Worm (Caenorhabditis elegans) whole organism, early embryonic: ENCODE measurements around the gene F46H5.7.

Experiments used
- B0310.2 ChIP-seq: sonication (generic microtip); optimal IDR thresholded peaks from 2 replicates; lab custom pipeline; 2016; ENCODE audit warnings: mild to moderate bottlenecking, missing genetic modification characterization, missing compliant biosample characterization
- F13C5.2 ChIP-seq: sonication (generic microtip); optimal IDR thresholded peaks from 2 replicates; lab custom pipeline; 2017; ENCODE audit warnings: mild to moderate bottlenecking, missing genetic modification characterization, inconsistent platforms, missing compliant biosample characterization
- aly-1 ChIP-seq: sonication (generic microtip); optimal IDR thresholded peaks from 2 replicates; lab custom pipeline; 2016; ENCODE audit warnings: missing genetic modification characterization, missing compliant biosample characterization
- ama-1 ChIP-seq: fragments of 150-350 bp; optimal IDR thresholded peaks from 2 replicates; lab custom pipeline; 2014
- ceh-13 ChIP-seq: fragments of 200-800 bp; sonication (Bioruptor generic); optimal IDR thresholded peaks from 2 replicates; lab custom pipeline; 2018; ENCODE audit warnings: mild to moderate bottlenecking, missing genetic modification characterization, missing compliant biosample characterization
- ceh-36 ChIP-seq: sonication (generic microtip); optimal IDR thresholded peaks from 2 replicates; lab custom pipeline; 2016; ENCODE audit warnings: missing genetic modification characterization, inconsistent platforms, missing compliant biosample characterization
- ets-7 ChIP-seq: sonication (generic microtip); optimal IDR thresholded peaks from 2 replicates; lab custom pipeline; 2016; ENCODE audit warnings: missing genotype, missing genetic modification characterization, missing compliant biosample characterization
- flt-1 ChIP-seq: fragments of 200-800 bp; sonication (Bioruptor generic); IDR thresholded peaks from 2 replicates; pipeline ENCODE4 v1.3.6; 2022; ENCODE audit warnings: missing genetic modification characterization, missing compliant biosample characterization
- hmbx-1 ChIP-seq: sonication (generic microtip); optimal IDR thresholded peaks from 2 replicates; lab custom pipeline; 2016; ENCODE audit warnings: mild to moderate bottlenecking, missing genetic modification characterization, missing compliant biosample characterization
- hmg-4 ChIP-seq: fragments of 200-800 bp; sonication (Bioruptor generic); optimal IDR thresholded peaks from 2 replicates; lab custom pipeline; 2018; ENCODE audit warnings: mild to moderate bottlenecking, missing genetic modification characterization, missing compliant biosample characterization
- hnd-1 ChIP-seq: sonication (generic microtip); optimal IDR thresholded peaks from 2 replicates; lab custom pipeline; 2016; ENCODE audit warnings: missing genetic modification characterization, missing compliant biosample characterization
- pes-1 ChIP-seq: fragments of 200-800 bp; sonication (Bioruptor generic); IDR thresholded peaks from 2 replicates; pipeline ENCODE4 v1.3.6; 2022; ENCODE audit warnings: missing genetic modification reagents, missing genetic modification characterization, missing compliant biosample characterization
- scrt-1 ChIP-seq: fragments of 200-800 bp; sonication (Bioruptor generic); IDR thresholded peaks from 2 replicates; pipeline ENCODE4 v1.3.6; 2022; ENCODE audit warnings: missing genetic modification characterization, missing compliant biosample characterization
- sea-1 ChIP-seq: fragments of 200-800 bp; sonication (Bioruptor generic); conservative IDR thresholded peaks from 2 replicates; pipeline ENCODE4 v1.3.6; 2022; ENCODE audit warnings: missing genetic modification characterization, missing compliant biosample characterization
- tbx-11 ChIP-seq: fragments of 200-800 bp; sonication (Bioruptor generic); IDR thresholded peaks from 2 replicates; pipeline ENCODE4 v1.3.6; 2022; ENCODE audit warnings: missing genetic modification characterization, missing compliant biosample characterization
- tbx-37 ChIP-seq: fragments of 200-800 bp; sonication (Bioruptor generic); conservative IDR thresholded peaks from 2 replicates; pipeline ENCODE4 v1.3.6; 2022; ENCODE audit warnings: missing genetic modification reagents, missing genetic modification characterization, missing compliant biosample characterization
- tra-4 ChIP-seq: sonication (generic microtip); optimal IDR thresholded peaks from 2 replicates; lab custom pipeline; 2017; ENCODE audit warnings: missing genetic modification characterization, missing compliant biosample characterization

F46H5.7 gene

DNA sequence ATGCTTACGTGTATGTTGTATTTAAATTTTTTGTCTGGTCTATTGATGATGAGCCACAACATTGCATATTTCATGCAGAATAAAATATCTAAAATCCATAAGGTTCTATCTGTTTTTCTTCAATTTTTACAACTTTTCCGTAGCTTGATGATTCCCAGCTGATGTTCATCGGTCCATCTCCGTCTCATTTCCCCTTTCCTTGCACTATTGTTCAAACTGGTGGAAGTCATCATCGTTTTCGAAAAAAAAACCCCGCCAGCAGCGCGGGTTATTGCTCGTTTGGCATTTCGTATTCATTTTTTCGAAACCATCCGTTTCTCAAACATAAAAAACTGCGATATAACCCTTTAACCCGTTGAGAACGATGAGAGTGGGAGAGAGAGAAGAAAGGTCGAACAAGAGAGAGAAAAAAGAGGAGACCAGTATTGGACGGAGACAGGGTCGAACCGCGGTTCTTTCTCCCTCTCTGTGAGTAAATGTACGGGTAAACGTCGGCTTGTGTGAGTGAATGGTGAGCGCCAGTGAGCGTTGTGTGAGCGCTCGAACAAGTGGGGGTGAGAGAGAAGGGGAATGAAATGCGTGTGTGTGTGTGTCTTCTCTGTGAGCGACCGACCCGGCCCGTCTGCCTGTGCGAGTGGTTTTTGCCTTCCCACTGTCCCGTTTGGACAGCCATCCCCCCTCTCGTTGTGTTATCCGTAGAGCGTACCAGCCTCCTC, 22.0 kb upstream of the F46H5.7 start:
- TF ChIP-seq tbx-37 (GFP tag; lab: Robert Waterston, UW) = 0 out of 2 replicates have a peak, but pooled peaks have one; percentile 34
- TF ChIP-seq hmg-4 (GFP tag; lab: Kevin White, UChicago) = peak; percentile 91
- peak; percentile 3 for TF ChIP-seq ceh-13 (GFP tag; lab: Kevin White, UChicago)
- no peak for TF ChIP-seq tbx-11 (GFP tag; lab: Robert Waterston, UW)
- TF ChIP-seq hnd-1 = no peak
- no peak for TF ChIP-seq scrt-1 (GFP tag; lab: Robert Waterston, UW)
- peak; percentile 25 for TF ChIP-seq aly-1
- TF ChIP-seq pes-1 = no peak
- no peak for TF ChIP-seq ama-1
- peak; percentile 73 for TF ChIP-seq F13C5.2 (tag; lab: Kevin White, UChicago)
- TF ChIP-seq ets-7 (tag; lab: Kevin White, UChicago) = peak; percentile 32
- no peak for TF ChIP-seq hmbx-1 (tag; lab: Kevin White, UChicago)
- TF ChIP-seq ceh-36 (tag; lab: Kevin White, UChicago) = no peak
- no peak for TF ChIP-seq tra-4 (tag; lab: Kevin White, UChicago)
- TF ChIP-seq sea-1 (GFP tag; lab: Robert Waterston, UW) = peak; percentile 64; the same call in 1 of the 2 replicates
- TF ChIP-seq B0310.2 (tag; lab: Kevin White, UChicago) = no peak
- peak; percentile 63; the same call in 1 of the 2 replicates for TF ChIP-seq flt-1 (GFP tag; lab: Robert Waterston, UW)

DNA sequence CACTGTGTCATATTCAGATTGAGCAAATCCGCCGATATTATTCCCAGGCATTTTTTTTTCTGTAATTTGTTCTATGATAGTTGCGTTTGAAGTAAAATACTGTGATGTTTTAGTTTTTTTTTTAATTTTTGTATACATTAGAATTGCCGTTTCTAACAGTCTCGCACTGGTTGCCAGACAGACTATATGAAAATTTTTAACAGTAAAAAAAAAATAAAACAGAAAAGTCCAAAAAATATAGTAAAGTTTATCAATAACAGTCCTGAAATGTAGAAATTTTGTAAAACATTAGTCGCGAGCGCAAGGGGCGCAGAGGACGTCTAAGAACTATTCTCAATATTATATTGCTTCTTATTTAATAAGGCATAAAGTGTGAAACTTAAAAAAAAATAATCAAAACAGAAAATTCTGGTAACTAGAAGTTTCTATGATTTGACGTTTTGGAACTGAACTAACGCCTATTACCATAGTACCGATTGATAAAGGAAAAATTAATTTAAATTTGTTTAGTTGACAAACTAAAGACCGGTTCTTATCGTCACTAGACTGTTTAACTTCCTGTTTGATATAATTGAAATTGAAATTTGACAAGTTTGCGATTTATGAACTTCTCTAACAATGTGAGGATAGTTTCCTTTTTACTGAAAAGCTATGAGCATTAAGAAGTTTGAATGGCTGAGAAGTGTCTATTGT, 17.7 kb upstream of the F46H5.7 start, which contains the start of gene lact-1:
Gene lact-1, minus strand, starts transcription at position 51 of the 693 bp plus-strand sequence.
- TF ChIP-seq ceh-13 (GFP tag; lab: Kevin White, UChicago) (no peak), F13C5.2 (tag; lab: Kevin White, UChicago) (no peak), hmbx-1 (tag; lab: Kevin White, UChicago) (no peak), tra-4 (tag; lab: Kevin White, UChicago) (no peak), tbx-37 (GFP tag; lab: Robert Waterston, UW) (no peak), ceh-36 (tag; lab: Kevin White, UChicago) (no peak), aly-1 (no peak), B0310.2 (tag; lab: Kevin White, UChicago) (no peak), tbx-11 (GFP tag; lab: Robert Waterston, UW) (no peak), ets-7 (tag; lab: Kevin White, UChicago) (no peak), sea-1 (GFP tag; lab: Robert Waterston, UW) (no peak), hmg-4 (GFP tag; lab: Kevin White, UChicago) (no peak)

DNA sequence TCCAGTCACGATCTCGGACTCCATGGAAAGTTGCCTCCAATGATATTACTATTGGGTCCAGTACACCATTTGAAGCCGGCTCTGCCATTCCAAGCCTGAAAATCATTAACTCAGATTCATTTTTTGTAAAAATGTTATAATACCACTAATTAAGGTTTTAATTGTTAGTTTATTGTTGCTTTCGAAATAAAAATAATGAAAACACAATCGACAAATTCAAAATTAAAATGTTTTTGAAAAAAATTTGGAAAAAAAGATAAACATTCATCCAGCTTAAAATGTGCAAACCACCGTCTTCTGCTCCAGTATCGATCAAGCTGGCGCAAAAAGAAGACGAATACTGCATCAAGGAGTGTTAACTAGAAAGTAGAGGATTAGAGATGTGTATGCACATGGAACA, 14.1 kb upstream of the F46H5.7 start, which contains the start of gene F46H5.5:
Gene F46H5.5, minus strand, starts transcription at position 101 of the 400 bp plus-strand sequence.
- no peak for TF ChIP-seq tbx-11 (GFP tag; lab: Robert Waterston, UW)
- no peak for TF ChIP-seq flt-1 (GFP tag; lab: Robert Waterston, UW)

DNA sequence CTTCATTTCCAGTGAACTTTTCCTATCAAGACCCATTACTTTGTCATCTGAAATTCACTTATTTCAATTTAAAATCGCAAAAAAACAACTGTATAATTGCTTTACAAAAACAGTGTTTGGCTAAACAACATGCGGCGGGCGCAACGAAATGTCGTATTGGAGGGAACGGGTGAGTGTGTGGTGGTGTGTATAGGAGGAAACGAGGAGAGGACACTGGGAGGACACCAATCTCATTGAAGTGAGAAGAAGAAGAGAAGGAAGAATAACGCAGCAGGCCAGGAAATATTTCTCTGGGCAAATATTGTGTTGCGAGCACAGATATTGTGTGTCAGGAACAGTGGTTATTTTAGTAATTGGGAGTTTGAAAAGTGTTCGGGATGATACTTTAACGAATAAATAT, 11.8 kb upstream of the F46H5.7 start, which contains the start of gene F46H5.4:
Gene F46H5.4, minus strand, starts transcription at position 53 of the 400 bp plus-strand sequence.
- TF ChIP-seq B0310.2 (tag; lab: Kevin White, UChicago) (no peak), F13C5.2 (tag; lab: Kevin White, UChicago) (peak; percentile 53), ets-7 (tag; lab: Kevin White, UChicago) (no peak), hmg-4 (GFP tag; lab: Kevin White, UChicago) (no peak), sea-1 (GFP tag; lab: Robert Waterston, UW) (no peak), hmbx-1 (tag; lab: Kevin White, UChicago) (no peak), pes-1 (no peak), ama-1 (no peak), tbx-11 (GFP tag; lab: Robert Waterston, UW) (no peak), tra-4 (tag; lab: Kevin White, UChicago) (no peak), scrt-1 (GFP tag; lab: Robert Waterston, UW) (0 out of 2 replicates have a peak, but pooled peaks have one; percentile 21)

DNA sequence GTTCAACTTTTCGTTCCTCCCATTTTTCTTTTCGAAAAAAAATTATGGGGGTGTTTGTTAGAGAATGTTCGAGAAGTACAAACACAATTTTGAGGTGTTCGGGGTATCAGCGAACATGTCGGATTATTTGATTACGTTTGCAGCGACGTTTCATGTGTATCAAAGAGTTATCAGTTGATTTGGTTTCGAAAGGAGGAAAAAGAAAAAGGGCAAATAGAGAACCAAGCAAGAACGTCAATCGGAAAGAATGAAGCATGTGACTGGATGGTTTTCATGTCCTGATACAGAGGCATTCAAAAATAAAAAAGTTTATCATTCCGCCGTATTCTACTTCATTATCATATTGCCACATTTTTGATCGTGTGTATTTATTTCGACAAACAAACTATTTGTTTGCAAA, 2.0 kb upstream of the F46H5.7 start:
- TF ChIP-seq hmg-4 (GFP tag; lab: Kevin White, UChicago) (no peak), F13C5.2 (tag; lab: Kevin White, UChicago) (no peak), aly-1 (no peak), tra-4 (tag; lab: Kevin White, UChicago) (no peak), ceh-36 (tag; lab: Kevin White, UChicago) (no peak), ceh-13 (GFP tag; lab: Kevin White, UChicago) (no peak), sea-1 (GFP tag; lab: Robert Waterston, UW) (no peak), tbx-37 (GFP tag; lab: Robert Waterston, UW) (no peak), B0310.2 (tag; lab: Kevin White, UChicago) (no peak)

DNA sequence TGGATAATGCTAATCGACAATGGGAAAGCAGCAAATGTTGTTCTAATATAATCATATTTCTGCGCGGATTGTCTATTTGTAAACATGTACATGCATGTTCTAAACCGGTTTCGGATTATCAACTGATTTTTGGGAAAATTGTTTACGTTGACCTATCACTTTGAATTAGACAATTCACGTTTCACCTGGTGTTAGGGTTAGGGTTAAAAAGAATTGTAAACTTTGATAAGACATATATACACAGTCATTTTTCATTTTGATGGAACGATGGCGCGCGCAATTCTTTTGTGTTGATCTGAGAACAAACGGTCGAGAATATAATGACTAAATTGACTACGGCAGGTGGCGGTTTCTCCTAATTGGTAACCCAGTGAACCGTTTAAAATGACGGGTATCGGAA, 664 bp downstream of the F46H5.7 start:
- TF ChIP-seq flt-1 (GFP tag; lab: Robert Waterston, UW) (no peak), sea-1 (GFP tag; lab: Robert Waterston, UW) (no peak), F13C5.2 (tag; lab: Kevin White, UChicago) (no peak), tbx-11 (GFP tag; lab: Robert Waterston, UW) (no peak), ceh-36 (tag; lab: Kevin White, UChicago) (no peak), ama-1 (no peak), scrt-1 (GFP tag; lab: Robert Waterston, UW) (no peak), aly-1 (no peak), ets-7 (tag; lab: Kevin White, UChicago) (no peak), tra-4 (tag; lab: Kevin White, UChicago) (no peak), pes-1 (no peak), tbx-37 (GFP tag; lab: Robert Waterston, UW) (no peak), hmg-4 (GFP tag; lab: Kevin White, UChicago) (no peak), ceh-13 (GFP tag; lab: Kevin White, UChicago) (no peak), hmbx-1 (tag; lab: Kevin White, UChicago) (no peak), B0310.2 (tag; lab: Kevin White, UChicago) (no peak), hnd-1 (no peak)
